Fruit fly (Drosophila melanogaster): ENCODE results near the gene CG42633.

CG42633 gene

dm6 chr3R:10788186-10788585 is 6.1 kb upstream of the CG42633 start, which contains the start of the genes Art1 and Mcm5:
TSS of gene Art1 (minus strand) at chr3R:10788226.
TSS of gene Mcm5 (plus strand) at chr3R:10788524.
- no peak for TF ChIP-seq CG17806 (tag; optimal IDR thresholded peaks at IDR 0.05)
- no peak for TF ChIP-seq Pif1B (GFP tag; optimal IDR thresholded peaks at IDR 0.05)
- TF ChIP-seq Ets98B (GFP tag; IDR thresholded peaks at IDR 0.05), result no peak
- no peak for TF ChIP-seq CG9948 (tag; optimal IDR thresholded peaks at IDR 0.05)
- TF ChIP-seq CG8301 (tag; optimal IDR thresholded peaks at IDR 0.05), result no peak
- TF ChIP-seq D1 (tag; optimal IDR thresholded peaks at IDR 0.05), result no peak
- TF ChIP-seq CG32121 (GFP tag; IDR thresholded peaks at IDR 0.05), result no peak
- TF ChIP-seq CG8159 (tag; optimal IDR thresholded peaks at IDR 0.05), result no peak
- no peak for TF ChIP-seq CG12605 (GFP tag; IDR thresholded peaks at IDR 0.05)
- no peak for TF ChIP-seq CG13204 (GFP tag; optimal IDR thresholded peaks at IDR 0.05)
- no peak for TF ChIP-seq rn (GFP tag; IDR thresholded peaks at IDR 0.05)
- no peak for TF ChIP-seq CG14655 (GFP tag; optimal IDR thresholded peaks at IDR 0.05)
- no peak for TF ChIP-seq CG10348 (GFP tag; IDR thresholded peaks at IDR 0.05)
- TF ChIP-seq Pif1A (GFP tag; optimal IDR thresholded peaks at IDR 0.05), result no peak
- no peak for TF ChIP-seq gl (tag; optimal IDR thresholded peaks at IDR 0.05)

- TF ChIP-seq CG8159 (tag; optimal IDR thresholded peaks at IDR 0.05) (peak; percentile 70), Pif1A (GFP tag; optimal IDR thresholded peaks at IDR 0.05) (no peak), Pif1B (GFP tag; optimal IDR thresholded peaks at IDR 0.05) (no peak), CG9948 (tag; optimal IDR thresholded peaks at IDR 0.05) (peak; percentile 55), CG8301 (tag; optimal IDR thresholded peaks at IDR 0.05) (no peak), Snoo (tag; optimal IDR thresholded peaks at IDR 0.05) (peak; percentile 46), CG17806 (tag; optimal IDR thresholded peaks at IDR 0.05) (peak; percentile 59), gl (tag; optimal IDR thresholded peaks at IDR 0.05) (no peak), Ets98B (GFP tag; IDR thresholded peaks at IDR 0.05) (no peak), CG13204 (GFP tag; optimal IDR thresholded peaks at IDR 0.05) (no peak), fd96Ca (GFP tag; IDR thresholded peaks at IDR 0.05) (no peak), EcR (GFP tag; optimal IDR thresholded peaks at IDR 0.05) (no peak), CG4496 (GFP tag; IDR thresholded peaks at IDR 0.05) (peak; percentile 77), CG14655 (GFP tag; optimal IDR thresholded peaks at IDR 0.05) (no peak), CG32121 (GFP tag; IDR thresholded peaks at IDR 0.05) (no peak; the same call in 1 of the 2 replicates), CG10348 (GFP tag; IDR thresholded peaks at IDR 0.05) (no peak), CG15710 (tag; optimal IDR thresholded peaks at IDR 0.05) (peak; percentile 73), CG34367 (tag; optimal IDR thresholded peaks at IDR 0.05) (no peak), D1 (tag; optimal IDR thresholded peaks at IDR 0.05) (no peak), CG12605 (GFP tag; IDR thresholded peaks at IDR 0.05) (no peak), rn (GFP tag; IDR thresholded peaks at IDR 0.05) (no peak)
Observed at dm6 chr3R:10784058-10784499, 2.0 kb upstream of the CG42633 start, which contains the start of the genes mRpL37 and Rbp1. TSS of gene mRpL37 (minus strand) at chr3R:10784092. TSS of gene Rbp1 (plus strand) at chr3R:10784383.

DNA sequence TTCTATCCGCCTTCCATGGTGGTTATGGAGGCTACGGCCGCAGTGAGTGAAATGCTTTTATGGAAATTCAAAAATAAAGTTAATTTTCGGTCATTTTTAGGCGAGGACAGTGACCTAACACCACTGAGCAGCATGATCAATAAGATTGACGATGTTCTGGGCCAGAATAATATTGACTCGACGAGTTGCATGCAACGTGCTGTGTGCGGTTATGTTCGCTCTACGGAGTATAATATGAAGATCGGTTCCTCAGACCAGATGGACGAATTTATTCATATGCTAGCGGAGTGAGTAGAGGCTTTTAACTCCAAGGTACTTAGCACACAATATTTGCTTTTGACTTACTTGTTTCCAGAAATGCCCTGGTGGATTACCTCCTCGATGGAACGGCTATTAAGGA is 1.9 kb downstream of the CG42633 start:
- TF ChIP-seq rn (GFP tag; IDR thresholded peaks at IDR 0.05), result no peak
- no peak for TF ChIP-seq Pif1B (GFP tag; optimal IDR thresholded peaks at IDR 0.05)
- no peak for TF ChIP-seq CG12605 (GFP tag; IDR thresholded peaks at IDR 0.05)
- TF ChIP-seq CG32121 (GFP tag; IDR thresholded peaks at IDR 0.05), result no peak
- no peak for TF ChIP-seq CG8301 (tag; optimal IDR thresholded peaks at IDR 0.05)
- TF ChIP-seq CG15710 (tag; optimal IDR thresholded peaks at IDR 0.05), result no peak
- no peak for TF ChIP-seq Snoo (tag; optimal IDR thresholded peaks at IDR 0.05)

DNA sequence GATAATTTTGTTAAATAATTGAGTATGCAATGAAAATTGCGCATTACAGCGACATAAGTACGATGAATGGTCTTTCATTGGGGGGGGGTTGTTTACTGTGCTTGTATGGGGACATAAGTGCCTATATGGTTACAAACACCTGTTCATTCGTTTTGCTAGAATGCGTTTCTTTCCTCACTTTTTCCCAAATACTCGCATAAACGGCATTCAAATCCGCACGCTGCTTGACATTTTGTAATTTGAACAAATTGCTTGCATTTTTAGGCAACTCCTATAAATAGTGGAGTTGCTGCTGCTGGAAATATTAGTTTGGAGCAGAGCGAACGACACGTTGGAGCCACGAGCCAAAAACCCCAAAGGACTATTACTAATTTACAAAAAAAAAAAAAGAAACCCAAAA is 2.8 kb downstream of the CG42633 start, which contains the start of gene Desi:
TSS of gene Desi (plus strand) at position 301 of the 400 bp plus-strand sequence.
- TF ChIP-seq Ets98B (GFP tag; IDR thresholded peaks at IDR 0.05) (no peak), fd96Ca (GFP tag; IDR thresholded peaks at IDR 0.05) (no peak), CG15710 (tag; optimal IDR thresholded peaks at IDR 0.05) (no peak), CG12605 (GFP tag; IDR thresholded peaks at IDR 0.05) (no peak), CG14655 (GFP tag; optimal IDR thresholded peaks at IDR 0.05) (no peak), Pif1B (GFP tag; optimal IDR thresholded peaks at IDR 0.05) (no peak), EcR (GFP tag; optimal IDR thresholded peaks at IDR 0.05) (no peak), gl (tag; optimal IDR thresholded peaks at IDR 0.05) (no peak), CG8301 (tag; optimal IDR thresholded peaks at IDR 0.05) (no peak), CG17806 (tag; optimal IDR thresholded peaks at IDR 0.05) (no peak), CG32121 (GFP tag; IDR thresholded peaks at IDR 0.05) (no peak), Pif1A (GFP tag; optimal IDR thresholded peaks at IDR 0.05) (no peak), CG10348 (GFP tag; IDR thresholded peaks at IDR 0.05) (no peak), CG4496 (GFP tag; IDR thresholded peaks at IDR 0.05) (no peak), Snoo (tag; optimal IDR thresholded peaks at IDR 0.05) (no peak)

DNA sequence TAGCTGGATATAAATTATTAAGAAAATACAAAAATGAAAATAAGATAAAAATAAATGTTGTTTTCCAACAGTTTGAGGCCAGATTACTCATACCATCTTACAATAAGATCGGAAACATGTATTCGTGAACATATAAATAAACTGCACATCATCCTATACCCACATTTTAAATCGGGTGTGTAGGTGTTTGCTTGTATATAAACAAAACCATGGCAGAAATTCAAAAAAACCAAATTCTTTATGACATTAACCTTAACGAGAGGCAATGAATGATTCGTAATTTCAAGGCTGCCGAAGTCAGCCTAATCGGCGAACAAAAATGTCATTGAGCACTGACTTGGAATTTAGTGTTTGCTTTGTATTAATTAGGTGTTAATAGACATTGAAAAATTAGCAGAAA is 3.9 kb downstream of the CG42633 start:
- no peak for TF ChIP-seq CG8159 (tag; optimal IDR thresholded peaks at IDR 0.05)
- no peak for TF ChIP-seq Pif1A (GFP tag; optimal IDR thresholded peaks at IDR 0.05)
- no peak for TF ChIP-seq CG4496 (GFP tag; IDR thresholded peaks at IDR 0.05)
- no peak for TF ChIP-seq CG13204 (GFP tag; optimal IDR thresholded peaks at IDR 0.05)
- no peak for TF ChIP-seq D1 (tag; optimal IDR thresholded peaks at IDR 0.05)
- no peak for TF ChIP-seq CG15710 (tag; optimal IDR thresholded peaks at IDR 0.05)
- TF ChIP-seq CG14655 (GFP tag; optimal IDR thresholded peaks at IDR 0.05), result no peak
- TF ChIP-seq CG17806 (tag; optimal IDR thresholded peaks at IDR 0.05), result no peak
- no peak for TF ChIP-seq fd96Ca (GFP tag; IDR thresholded peaks at IDR 0.05)
- no peak for TF ChIP-seq CG32121 (GFP tag; IDR thresholded peaks at IDR 0.05)
- no peak for TF ChIP-seq Pif1B (GFP tag; optimal IDR thresholded peaks at IDR 0.05)
- no peak for TF ChIP-seq CG9948 (tag; optimal IDR thresholded peaks at IDR 0.05)
- TF ChIP-seq CG8301 (tag; optimal IDR thresholded peaks at IDR 0.05), result no peak
- no peak for TF ChIP-seq EcR (GFP tag; optimal IDR thresholded peaks at IDR 0.05)
- no peak for TF ChIP-seq gl (tag; optimal IDR thresholded peaks at IDR 0.05)
- no peak for TF ChIP-seq rn (GFP tag; IDR thresholded peaks at IDR 0.05)
- no peak for TF ChIP-seq Ets98B (GFP tag; IDR thresholded peaks at IDR 0.05)
- no peak for TF ChIP-seq CG34367 (tag; optimal IDR thresholded peaks at IDR 0.05)

DNA sequence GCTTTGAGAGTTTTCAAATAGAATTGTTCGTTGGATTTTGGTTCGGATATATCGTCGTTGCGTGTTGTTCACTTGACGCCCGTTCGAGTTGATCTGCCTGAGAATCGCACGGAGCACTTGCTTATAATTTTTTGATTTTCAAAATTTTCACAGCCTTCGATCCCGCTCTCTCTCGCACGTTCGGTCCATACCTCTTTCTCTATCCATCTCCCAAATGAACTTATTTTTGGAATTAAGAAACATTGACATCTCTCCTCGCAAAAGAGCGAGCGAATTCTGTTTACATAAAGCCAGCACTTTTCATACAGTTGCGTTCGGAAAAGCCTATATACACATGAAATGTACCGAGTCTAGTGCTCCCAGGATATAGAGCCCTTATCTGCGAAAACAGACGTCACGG is 4.8 kb downstream of the CG42633 start, which contains the start of the genes CG45076, CG45078 and fau:
TSS of gene CG45076 (minus strand) at position 101 of the 400 bp plus-strand sequence.
TSS of gene CG45078 (minus strand) at position 101 of the 400 bp plus-strand sequence.
TSS of gene fau (minus strand) at position 101 of the 400 bp plus-strand sequence.
- no peak for TF ChIP-seq EcR (GFP tag; optimal IDR thresholded peaks at IDR 0.05)
- no peak for TF ChIP-seq CG12605 (GFP tag; IDR thresholded peaks at IDR 0.05)
- TF ChIP-seq CG15710 (tag; optimal IDR thresholded peaks at IDR 0.05), result no peak
- TF ChIP-seq CG9948 (tag; optimal IDR thresholded peaks at IDR 0.05), result no peak
- no peak for TF ChIP-seq CG32121 (GFP tag; IDR thresholded peaks at IDR 0.05)
